Worm (Caenorhabditis elegans) whole organism, L4 larva: ENCODE results near the gene R05G6.5.

Experiments used
- Y75B8A.6 ChIP-seq: fragments of 200-800 bp; sonication (Bioruptor generic); IDR thresholded peaks from 2 replicates; pipeline ENCODE4 v1.3.6; 2022; ENCODE audit warnings: missing genetic modification reagents, missing genetic modification characterization, missing compliant biosample characterization
- aly-2 ChIP-seq: sonication (generic microtip); optimal IDR thresholded peaks from 2 replicates; lab custom pipeline; 2018; ENCODE audit warnings: missing biosample characterization, missing genetic modification characterization
- ama-1 ChIP-seq: fragments of 150-350 bp; optimal IDR thresholded peaks from 2 replicates; lab custom pipeline; 2014; ENCODE audit warnings: inconsistent platforms, mixed read lengths
- lsy-2 ChIP-seq, 2 experiments: fragments of 150-350 bp in 1 of 2; sonication (generic microtip) in 1 of 2; optimal IDR thresholded peaks; 2 replicates each; lab custom pipeline; 2014 to 2017; ENCODE audit warnings: missing biosample characterization in 2 of 2, missing genetic modification characterization in 2 of 2
- mep-1 ChIP-seq: fragments of 150-350 bp; sonication (generic microtip); optimal IDR thresholded peaks from 3 replicates; lab custom pipeline; 2014; ENCODE audit warnings: missing biosample characterization, missing genetic modification characterization
- nhr-237 ChIP-seq: sonication (generic microtip); optimal IDR thresholded peaks from 2 replicates; lab custom pipeline; 2017; ENCODE audit warnings: missing biosample characterization, missing genetic modification characterization
- pqm-1 ChIP-seq: sonication (generic microtip); optimal IDR thresholded peaks from 2 replicates; lab custom pipeline; 2017; ENCODE audit warnings: missing biosample characterization, missing genetic modification characterization
- snpc-4 ChIP-seq: fragments of 150-350 bp; optimal IDR thresholded peaks from 2 replicates; lab custom pipeline; 2014; ENCODE audit warnings: missing biosample characterization, missing genetic modification characterization
- ztf-11 ChIP-seq: fragments of 150-350 bp; optimal IDR thresholded peaks from 2 replicates; lab custom pipeline; 2014; ENCODE audit warnings: missing biosample characterization, missing genetic modification characterization

DNA sequence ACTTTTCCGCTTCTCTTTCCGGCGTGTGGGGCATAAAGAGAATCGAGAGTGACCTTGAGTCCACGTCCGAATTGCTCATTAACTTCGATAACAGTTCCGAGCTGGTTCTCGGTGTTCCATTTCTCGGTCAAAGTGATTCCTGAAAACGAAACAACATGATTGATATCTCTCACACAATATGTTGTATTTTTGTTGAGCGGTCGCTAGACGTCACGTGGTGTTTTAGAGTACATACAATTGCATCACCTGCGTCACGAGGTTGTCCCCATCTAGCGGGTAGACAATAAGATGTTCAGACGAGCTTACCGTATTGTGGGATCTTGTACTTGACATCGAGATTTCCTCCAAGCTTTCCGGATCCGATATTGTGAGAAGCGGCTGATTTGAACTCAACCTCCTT lies 862 bp upstream of the R05G6.5 start:
- TF ChIP-seq ztf-11 (no peak), pqm-1 (tag; lab: Kevin White, UChicago) (no peak), aly-2 (tag; lab: Kevin White, UChicago) (no peak), snpc-4 (no peak), Y75B8A.6 (GFP tag; lab: Robert Waterston, UW) (no peak), ama-1 (peak; percentile 33), nhr-237 (tag; lab: Kevin White, UChicago) (no peak), lsy-2 (tag; optimal IDR thresholded peaks at IDR 0.05; lab: Kevin White, UChicago) (peak; percentile 13 to 52), mep-1 (tag; lab: Kevin White, UChicago) (peak; percentile 28)
